Worm (Caenorhabditis elegans): ENCODE results near the gene F10E9.4.
"Not testable (repeated sequence)": the region's sequence is repeated elsewhere in the genome, so short reads cannot be mapped to it uniquely, and the experiment has no call there.

- not testable (repeated sequence) for TF ChIP-seq fos-1 (tag; optimal IDR thresholded peaks at IDR 0.05); nhr-77 (tag; optimal IDR thresholded peaks at IDR 0.05); alr-1 (tag; optimal IDR thresholded peaks at IDR 0.05; ENCODE audit: borderline replicate concordance); Y116A8C.19 (tag; optimal IDR thresholded peaks at IDR 0.05; ENCODE audit: borderline replicate concordance); dpl-1 (GFP tag; optimal IDR thresholded peaks at IDR 0.05); ama-1 (optimal IDR thresholded peaks at IDR 0.05); zag-1 (tag; optimal IDR thresholded peaks at IDR 0.05); hlh-17 (GFP tag; optimal IDR thresholded peaks at IDR 0.05; ENCODE audit: borderline replicate concordance); aly-2 (tag; optimal IDR thresholded peaks at IDR 0.05); ztf-4 (tag; optimal IDR thresholded peaks at IDR 0.05); nhr-12 (tag; optimal IDR thresholded peaks at IDR 0.05); ceh-88 (GFP tag; IDR thresholded peaks at IDR 0.05); sup-37 (GFP tag; optimal IDR thresholded peaks at IDR 0.05)
Observed at ce11 chrIII:8344283-8344682, 35.9 kb downstream of the F10E9.4 start, which contains the start of gene ZC262.7.
